Worm (Caenorhabditis elegans) whole organism, late embryonic: ENCODE measurements around the gene noca-2.

Experiments used
- fkh-10 ChIP-seq: fragments of 150-350 bp; optimal IDR thresholded peaks from 2 replicates; lab custom pipeline; 2014; ENCODE audit warnings: missing biosample characterization, missing genetic modification reagents, missing genetic modification characterization
- unc-3 ChIP-seq, 2 experiments: fragments of 200-800 bp in 1 of 2; sonication (Bioruptor generic) in 1 of 2; sonication (generic microtip) in 1 of 2; conservative IDR thresholded peaks in 1 of 2; optimal IDR thresholded peaks in 1 of 2; 2 replicates each; pipeline versions ENCODE4 v1.3.6 to Lab custom; 2016 to 2022; ENCODE audit warnings: missing compliant biosample characterization in 2 of 2, missing genetic modification characterization in 2 of 2, missing genetic modification reagents in 1 of 2
- unc-55 ChIP-seq: sonication (generic microtip); optimal IDR thresholded peaks from 2 replicates; lab custom pipeline; 2017; ENCODE audit warnings: missing biosample characterization, missing genetic modification reagents, missing genetic modification characterization

DNA sequence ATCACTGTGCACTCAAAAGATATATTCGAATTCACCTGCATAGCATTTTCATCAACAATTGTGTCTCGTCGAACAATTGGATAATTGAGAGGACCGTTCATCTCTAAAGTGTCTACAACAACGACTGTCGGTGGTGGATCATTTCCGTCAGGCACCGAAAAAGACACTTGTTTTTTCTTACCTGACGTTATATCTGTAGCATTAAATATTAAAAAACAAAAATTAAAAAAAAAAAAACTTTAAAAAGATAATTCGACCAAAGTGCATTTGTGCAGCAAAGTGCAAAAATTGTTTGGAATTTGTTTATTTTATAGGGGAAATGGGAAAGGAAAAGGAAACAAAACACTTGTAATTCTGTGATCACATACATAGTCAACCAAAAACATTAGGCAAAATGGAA is 39.9 kb upstream of the noca-2 start, which contains the start of gene twk-44:
- TF ChIP-seq fkh-10 (GFP tag; lab: Kevin White, UChicago) (no peak), unc-55 (no peak), unc-3 (GFP tag; conservative IDR thresholded peaks at IDR 0.05; lab: Robert Waterston, UW) (no peak), unc-3 (tag; optimal IDR thresholded peaks at IDR 0.05; lab: Kevin White, UChicago) (no peak)
